Fruit fly (Drosophila melanogaster) ovary, adult (tissue): Measurements from ENCODE around the gene AdamTS-A.

Source experiments
- CG17801 ChIP-seq: fragments of 200-800 bp; optimal IDR thresholded peaks from 2 replicates; lab custom pipeline; 2019; ENCODE audit warnings: missing biosample characterization, mild to moderate bottlenecking, missing genetic modification characterization, moderate library complexity; ENCODE audit not compliant: partially characterized antibody

Gene AdamTS-A

dm6 chr3R:15472753-15473212 lies 3.2 kb downstream of the AdamTS-A start:
- TF ChIP-seq CG17801: peak; percentile 95

- no peak for TF ChIP-seq CG17801
Observed at dm6 chr3R:15471742-15472141, 4.3 kb downstream of the AdamTS-A start.

- TF ChIP-seq CG17801: no peak
Observed at dm6 chr3R:15467991-15468764, 7.8 kb downstream of the AdamTS-A start.

dm6 chr3R:15463172-15463571 lies 12.8 kb downstream of the AdamTS-A start:
- no peak for TF ChIP-seq CG17801

- TF ChIP-seq CG17801: no peak
Observed at dm6 chr3R:15458186-15458715, 17.7 kb downstream of the AdamTS-A start.

- no peak for TF ChIP-seq CG17801
Observed at dm6 chr3R:15457386-15458011, 18.5 kb downstream of the AdamTS-A start.

- no peak for TF ChIP-seq CG17801
Observed at dm6 chr3R:15451344-15452107, 24.5 kb downstream of the AdamTS-A start.

dm6 chr3R:15448657-15449056 lies 27.3 kb downstream of the AdamTS-A start:
- TF ChIP-seq CG17801: no peak

dm6 chr3R:15447791-15448190 lies 28.2 kb downstream of the AdamTS-A start:
- TF ChIP-seq CG17801: no peak

- TF ChIP-seq CG17801: no peak
Observed at dm6 chr3R:15446149-15446548, 29.8 kb downstream of the AdamTS-A start.

- no peak for TF ChIP-seq CG17801
Observed at dm6 chr3R:15439669-15440068, 36.3 kb downstream of the AdamTS-A start, which contains the start of gene Act88F. Act88F (plus strand) TSS chr3R:15439969.

dm6 chr3R:15437458-15438414 lies 38.3 kb downstream of the AdamTS-A start:
- no peak for TF ChIP-seq CG17801

dm6 chr3R:15436799-15437198 lies 39.2 kb downstream of the AdamTS-A start:
- no peak for TF ChIP-seq CG17801

- TF ChIP-seq CG17801: no peak
Observed at dm6 chr3R:15434676-15435075, 41.3 kb downstream of the AdamTS-A start, which contains the start of gene CG6118. CG6118 (minus strand) TSS chr3R:15434738.

- no peak for TF ChIP-seq CG17801
Observed at dm6 chr3R:15433340-15433945, 42.5 kb downstream of the AdamTS-A start.
